Worm (Caenorhabditis elegans): ENCODE measurements around the gene immt-1.

- TF ChIP-seq him-1 (tag; optimal IDR thresholded peaks at IDR 0.05) = no peak
- TF ChIP-seq dao-5 (tag; optimal IDR thresholded peaks at IDR 0.05) = no peak
Measured at ce11 chrX:2654334-2654733, 32.6 kb downstream of the immt-1 start.
